Worm (Caenorhabditis elegans): ENCODE data around the gene daf-7.

DNA sequence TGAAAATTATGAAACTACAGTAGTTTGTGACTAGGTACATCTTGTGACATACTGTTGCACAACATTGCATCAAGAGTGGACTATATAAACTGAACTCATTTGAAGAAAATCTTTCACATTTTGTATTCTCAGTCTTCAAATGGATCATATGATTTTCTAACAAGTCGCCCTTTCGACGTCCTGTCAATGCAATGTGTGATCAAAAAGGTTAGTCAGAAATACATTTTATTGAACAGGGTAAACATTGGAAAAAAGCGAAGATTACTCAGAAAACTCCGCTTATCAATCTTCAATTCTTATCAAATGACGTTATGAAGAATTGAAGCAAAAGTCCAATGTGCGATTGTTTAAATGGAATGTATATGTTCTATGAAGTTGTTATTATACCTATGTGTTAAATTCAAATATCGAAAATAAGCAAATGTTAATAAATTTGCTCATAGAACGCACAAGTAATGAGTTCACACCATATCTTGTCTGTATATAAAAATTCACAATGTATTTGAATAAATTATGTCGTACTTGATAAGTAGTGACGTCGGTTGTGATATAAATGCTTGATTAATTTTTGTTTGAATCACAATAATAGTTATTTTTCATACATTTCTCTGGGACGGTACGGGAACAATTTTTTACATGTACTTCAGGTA, 21.3 kb downstream of the daf-7 start, which contains the start of gene zip-2:
- TF ChIP-seq ceh-6 (GFP tag; optimal IDR thresholded peaks at IDR 0.05) (no peak), pha-4 (tag; optimal IDR thresholded peaks at IDR 0.05) (no peak), rnt-1 (tag; optimal IDR thresholded peaks at IDR 0.05) (no peak), ztf-16 (tag; optimal IDR thresholded peaks at IDR 0.05) (no peak), nhr-11 (tag; optimal IDR thresholded peaks at IDR 0.05) (no peak), ceh-9 (tag; optimal IDR thresholded peaks at IDR 0.05) (no peak), pqm-1 (tag; optimal IDR thresholded peaks at IDR 0.05) (no peak), elt-2 (tag; optimal IDR thresholded peaks at IDR 0.05) (peak; percentile 27), fkh-10 (GFP tag; optimal IDR thresholded peaks at IDR 0.05) (no peak), sox-4 (tag; optimal IDR thresholded peaks at IDR 0.05) (no peak)
